Worm (Caenorhabditis elegans): Measurements from ENCODE around the gene clec-59.

The clec-59 gene

DNA sequence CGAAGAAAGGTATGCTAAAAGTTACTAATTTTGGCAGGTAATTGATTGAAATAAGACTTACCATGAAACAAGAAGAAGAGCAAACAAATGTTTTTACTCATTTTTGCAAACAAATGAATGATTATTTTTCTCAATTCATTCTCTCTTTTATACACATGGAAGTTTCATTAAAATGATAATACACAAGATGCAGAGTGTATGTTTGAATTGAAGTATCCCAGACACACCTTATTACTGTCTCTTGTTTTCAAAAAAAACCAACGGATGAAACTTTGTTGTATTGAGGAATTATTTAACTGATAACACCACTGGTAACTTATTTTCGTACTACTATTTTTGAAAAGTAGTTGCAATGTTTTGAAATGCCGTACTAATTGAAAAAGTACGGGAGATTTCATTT lies at the start of gene clec-59:
Gene clec-59 (minus strand): TSS at position 101 of the 400 bp plus-strand sequence.
- TF ChIP-seq ztf-4 (tag; optimal IDR thresholded peaks at IDR 0.05) (no peak), sma-9 (GFP tag; optimal IDR thresholded peaks at IDR 0.05) (no peak), sma-9 (tag; optimal IDR thresholded peaks at IDR 0.05) (no peak), lin-39 (tag; optimal IDR thresholded peaks at IDR 0.05) (no peak), lsy-2 (tag; optimal IDR thresholded peaks at IDR 0.05) (no peak), elt-3 (tag; optimal IDR thresholded peaks at IDR 0.05) (no peak), zag-1 (tag; optimal IDR thresholded peaks at IDR 0.05) (no peak), Y55F3AM.14 (GFP tag; optimal IDR thresholded peaks at IDR 0.05) (no peak), elt-1 (tag; optimal IDR thresholded peaks at IDR 0.05) (no peak), gmeb-1 (tag; optimal IDR thresholded peaks at IDR 0.05) (no peak), aly-2 (tag; optimal IDR thresholded peaks at IDR 0.05) (no peak), nhr-25 (tag; optimal IDR thresholded peaks at IDR 0.05) (no peak), mab-5 (tag; optimal IDR thresholded peaks at IDR 0.05) (no peak), C34F6.9 (tag; optimal IDR thresholded peaks at IDR 0.05) (no peak), snpc-4 (tag; optimal IDR thresholded peaks at IDR 0.05) (no peak), mdl-1 (tag; optimal IDR thresholded peaks at IDR 0.05) (no peak), nhr-77 (tag; optimal IDR thresholded peaks at IDR 0.05) (no peak), mbf-1 (tag; optimal IDR thresholded peaks at IDR 0.05) (no peak), nhr-129 (tag; optimal IDR thresholded peaks at IDR 0.05) (no peak)

DNA sequence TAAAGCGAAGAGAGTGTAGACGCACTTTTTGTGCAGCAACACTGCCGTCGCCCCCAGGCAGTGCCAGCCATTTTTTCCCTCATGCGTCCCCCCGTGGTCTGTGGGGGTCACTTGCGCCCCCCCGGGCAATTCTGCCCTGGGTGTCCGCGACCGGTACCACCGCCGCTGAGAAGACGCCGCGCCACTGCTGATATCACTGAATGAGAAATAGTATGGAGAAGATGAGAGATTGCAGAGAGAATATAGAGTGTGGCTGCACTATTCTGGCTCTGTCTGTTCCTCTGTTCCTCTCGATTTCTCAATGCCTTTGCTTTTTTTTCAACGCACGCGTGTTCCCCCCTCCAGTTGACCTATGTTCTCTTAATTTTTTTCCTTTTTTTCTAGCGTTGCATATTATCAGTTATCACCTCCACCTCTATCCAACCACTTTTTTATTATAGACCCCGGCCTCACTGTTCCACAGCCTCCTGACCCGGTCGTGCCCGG lies 48.4 kb upstream of the clec-59 start, which contains the start of gene mab-10:
Gene mab-10 (plus strand): TSS at position 436 of the 486 bp plus-strand sequence.
- peak; percentile 45 for TF ChIP-seq fos-1 (tag; optimal IDR thresholded peaks at IDR 0.05)
- no peak for TF ChIP-seq nhr-10 (tag; optimal IDR thresholded peaks at IDR 0.05)
- TF ChIP-seq sma-9 (GFP tag; optimal IDR thresholded peaks at IDR 0.05): no peak
- no peak for TF ChIP-seq sma-9 (tag; optimal IDR thresholded peaks at IDR 0.05)
- no peak for TF ChIP-seq lin-39 (tag; optimal IDR thresholded peaks at IDR 0.05)
- peak; percentile 72 for TF ChIP-seq F13H6.1 (tag; optimal IDR thresholded peaks at IDR 0.05)
- no peak for TF ChIP-seq blmp-1 (tag; optimal IDR thresholded peaks at IDR 0.05; ENCODE audit: insufficient read depth)
- TF ChIP-seq nhr-11 (tag; optimal IDR thresholded peaks at IDR 0.05): peak; percentile 60
- TF ChIP-seq ama-1 (optimal IDR thresholded peaks at IDR 0.05): no peak
- peak; percentile 27 for TF ChIP-seq unc-55 (GFP tag; optimal IDR thresholded peaks at IDR 0.05)
- TF ChIP-seq nhr-21 (tag; optimal IDR thresholded peaks at IDR 0.05): no peak
- no peak for TF ChIP-seq unc-39 (tag; optimal IDR thresholded peaks at IDR 0.05)
- peak; percentile 83 for TF ChIP-seq zag-1 (tag; optimal IDR thresholded peaks at IDR 0.05)
- TF ChIP-seq lsy-2 (tag; optimal IDR thresholded peaks at IDR 0.05): peak in 1 of 2 experiments; percentile 34

DNA sequence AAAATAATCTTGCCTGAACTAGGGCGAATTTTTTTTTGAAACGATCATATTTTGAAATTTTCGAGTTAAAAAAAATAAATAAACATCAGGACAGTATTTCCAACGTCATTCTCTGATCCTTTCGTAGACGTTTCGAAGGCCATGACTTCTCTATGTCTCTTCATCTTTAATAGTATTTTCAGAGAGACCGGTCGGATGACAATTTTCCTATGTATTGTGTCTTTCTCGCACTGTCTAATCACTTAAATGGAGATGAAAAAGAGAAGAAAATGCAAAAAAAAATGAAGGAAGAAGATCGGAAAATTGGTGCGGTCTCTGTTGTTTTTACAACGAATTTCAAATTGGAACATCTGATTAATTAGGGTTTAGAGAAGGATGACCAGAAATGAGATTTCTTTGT lies 45.9 kb upstream of the clec-59 start:
- TF ChIP-seq crh-2 (tag; optimal IDR thresholded peaks at IDR 0.05): peak; percentile 17
- peak; percentile 23 for TF ChIP-seq nhr-25 (tag; optimal IDR thresholded peaks at IDR 0.05)
- no peak for TF ChIP-seq fos-1 (tag; optimal IDR thresholded peaks at IDR 0.05)

DNA sequence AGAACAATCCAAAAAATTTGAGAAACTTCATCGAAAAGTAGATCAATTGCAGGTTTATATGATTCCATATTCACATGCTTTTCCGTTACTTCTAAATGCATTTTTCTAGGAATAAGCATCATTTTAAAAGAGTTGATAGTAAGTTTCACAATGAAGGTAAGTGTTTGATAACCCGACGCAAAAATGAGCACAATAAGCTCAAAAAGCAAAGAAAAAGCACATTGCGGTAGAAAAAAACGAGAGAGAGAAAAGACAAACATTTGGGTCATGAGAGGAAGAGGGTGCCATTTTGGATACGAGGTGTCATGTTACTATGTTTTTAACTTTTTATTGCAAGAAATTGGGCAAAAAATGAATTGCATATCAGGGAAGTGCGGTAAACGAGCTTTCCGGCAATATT lies 45.1 kb upstream of the clec-59 start, which contains the start of gene F59B10.6:
Gene F59B10.6 (minus strand): TSS at position 101 of the 400 bp plus-strand sequence.
- TF ChIP-seq unc-39 (tag; optimal IDR thresholded peaks at IDR 0.05) (no peak), F13H6.1 (tag; optimal IDR thresholded peaks at IDR 0.05) (no peak), dmd-4 (tag; optimal IDR thresholded peaks at IDR 0.05) (no peak), nhr-6 (tag; optimal IDR thresholded peaks at IDR 0.05) (no peak)

DNA sequence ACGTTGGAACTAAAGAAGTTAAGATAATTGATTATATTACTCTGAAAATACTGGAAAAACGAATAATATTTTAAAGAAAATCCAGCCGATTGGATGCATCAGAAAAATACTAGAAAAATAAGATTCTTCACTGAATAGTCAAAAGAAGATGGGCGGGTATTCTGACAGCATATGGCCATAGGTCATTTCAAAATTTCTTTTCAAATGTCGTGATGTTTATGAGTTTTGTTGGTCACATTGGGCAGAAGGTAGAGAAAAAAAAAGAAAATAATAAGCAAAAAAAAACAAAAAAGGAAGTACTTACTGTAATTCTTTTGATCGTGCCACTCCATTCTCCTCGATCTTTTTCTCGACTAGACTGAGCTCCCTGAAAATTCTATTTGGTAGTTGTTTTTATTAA lies 44.3 kb upstream of the clec-59 start, which contains the start of gene F59B10.5:
Gene F59B10.5 (minus strand): TSS at position 101 of the 400 bp plus-strand sequence.
- TF ChIP-seq nhr-11 (tag; optimal IDR thresholded peaks at IDR 0.05) (no peak), R02D3.7 (tag; optimal IDR thresholded peaks at IDR 0.05) (no peak), crh-2 (tag; optimal IDR thresholded peaks at IDR 0.05) (no peak), nhr-237 (tag; optimal IDR thresholded peaks at IDR 0.05) (no peak), dmd-4 (tag; optimal IDR thresholded peaks at IDR 0.05) (no peak)

DNA sequence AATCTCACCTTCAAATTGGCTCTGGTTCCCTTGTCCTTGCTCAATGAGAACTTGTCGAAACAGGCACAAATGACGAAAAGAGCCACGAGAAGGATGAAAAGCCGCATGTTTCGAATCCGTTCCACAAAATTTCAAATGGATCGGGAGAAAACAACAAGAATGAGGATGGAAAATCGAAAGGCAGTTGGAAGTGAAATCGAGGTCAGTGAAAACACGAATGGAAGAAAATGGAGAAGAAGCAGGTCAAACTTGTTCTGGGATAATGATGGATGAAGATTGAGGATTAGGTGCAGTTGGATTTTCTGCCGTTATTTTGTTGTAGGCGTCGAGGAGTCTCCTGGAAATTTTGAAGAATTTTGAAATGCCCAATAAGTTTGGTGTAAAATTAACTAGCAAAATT lies 43.8 kb upstream of the clec-59 start:
- TF ChIP-seq blmp-1 (tag; optimal IDR thresholded peaks at IDR 0.05; ENCODE audit: insufficient read depth): peak; percentile 57
- TF ChIP-seq nhr-6 (tag; optimal IDR thresholded peaks at IDR 0.05): no peak

Measured in whole organism, L2 larva.